Fruit fly (Drosophila melanogaster) whole organism, embryonic: ENCODE data around the gene schlank.

ENCODE experiments used
- ATbp ChIP-seq: fragments of 200-800 bp; sonication (Bioruptor generic); optimal IDR thresholded peaks from 2 replicates; lab custom pipeline; 2017; ENCODE audit warnings: missing biosample characterization, mild to moderate bottlenecking, missing genetic modification characterization, missing genetic modification reagents
- CG10543 ChIP-seq: fragments of 200-800 bp; sonication (Bioruptor generic); optimal IDR thresholded peaks from 3 replicates; lab custom pipeline; 2017; ENCODE audit warnings: missing biosample characterization, mild to moderate bottlenecking, missing genetic modification characterization, moderate library complexity
- CG11696 ChIP-seq: fragments of 200-800 bp; sonication (Bioruptor generic); IDR thresholded peaks from 2 replicates; pipeline ENCODE4 v1.3.6; 2022; ENCODE audit warnings: missing biosample characterization, missing genetic modification characterization
- CG13296 ChIP-seq: fragments of 200-800 bp; sonication (Bioruptor generic); optimal IDR thresholded peaks from 3 replicates; lab custom pipeline; 2018; ENCODE audit warnings: missing biosample characterization, mild to moderate bottlenecking, missing genetic modification characterization
- CG2199 ChIP-seq: fragments of 200-800 bp; sonication (Bioruptor generic); IDR thresholded peaks from 3 replicates; pipeline ENCODE4 v1.3.6; 2022; ENCODE audit warnings: missing biosample characterization, missing genetic modification characterization
- CG31365 ChIP-seq: fragments of 200-800 bp; sonication (Bioruptor generic); optimal IDR thresholded peaks from 2 replicates; lab custom pipeline; 2018; ENCODE audit warnings: missing biosample characterization, mild to moderate bottlenecking, missing genetic modification characterization
- CG3281 ChIP-seq: fragments of 200-800 bp; sonication (Bioruptor generic); optimal IDR thresholded peaks from 3 replicates; lab custom pipeline; 2017; ENCODE audit warnings: missing biosample characterization, mild to moderate bottlenecking, missing genetic modification characterization
- CG34376 ChIP-seq: fragments of 200-800 bp; sonication (Bioruptor generic); optimal IDR thresholded peaks from 2 replicates; lab custom pipeline; 2018; ENCODE audit warnings: missing biosample characterization, mild to moderate bottlenecking, missing genetic modification characterization
- CG6813 ChIP-seq: fragments of 200-800 bp; sonication (Bioruptor generic); optimal IDR thresholded peaks from 2 replicates; lab custom pipeline; 2017; ENCODE audit warnings: missing biosample characterization, missing genetic modification characterization, mild to moderate bottlenecking, moderate library complexity, missing genetic modification reagents
- CG7987 ChIP-seq: fragments of 200-800 bp; sonication (Bioruptor generic); optimal IDR thresholded peaks from 2 replicates; lab custom pipeline; 2018; ENCODE audit warnings: missing biosample characterization, mild to moderate bottlenecking, missing genetic modification characterization, moderate library complexity
- CG8924 ChIP-seq: fragments of 200-800 bp; optimal IDR thresholded peaks from 3 replicates; lab custom pipeline; 2019; ENCODE audit warnings: missing biosample characterization, mild to moderate bottlenecking, missing genetic modification characterization, moderate library complexity
- CTCF ChIP-seq: fragments of 200-800 bp; sonication (Bioruptor generic); optimal IDR thresholded peaks from 2 replicates; lab custom pipeline; 2017; ENCODE audit warnings: missing biosample characterization, mild to moderate bottlenecking, missing genetic modification characterization, moderate library complexity
- CrebB ChIP-seq: fragments of 200-800 bp; sonication (Bioruptor generic); optimal IDR thresholded peaks from 3 replicates; lab custom pipeline; 2018; ENCODE audit warnings: missing biosample characterization, mild to moderate bottlenecking, missing genetic modification characterization
- D19B ChIP-seq: fragments of 200-800 bp; sonication (Bioruptor generic); optimal IDR thresholded peaks from 2 replicates; lab custom pipeline; 2017; ENCODE audit warnings: missing biosample characterization, mild to moderate bottlenecking, missing genetic modification characterization
- Fer1 ChIP-seq: fragments of 200-800 bp; sonication (Bioruptor generic); optimal IDR thresholded peaks from 2 replicates; lab custom pipeline; 2017; ENCODE audit warnings: missing biosample characterization, mild to moderate bottlenecking, missing genetic modification characterization
- Gsc ChIP-seq: fragments of 200-800 bp; sonication (Bioruptor generic); IDR thresholded peaks from 2 replicates; pipeline ENCODE4 v1.3.6; 2022; ENCODE audit warnings: missing biosample characterization, missing genetic modification characterization
- HHEX ChIP-seq: fragments of 200-800 bp; sonication (Bioruptor generic); optimal IDR thresholded peaks from 3 replicates; lab custom pipeline; 2017; ENCODE audit warnings: missing biosample characterization, mild to moderate bottlenecking, missing genetic modification characterization, missing genetic modification reagents
- Med ChIP-seq: fragments of 200-800 bp; sonication (Bioruptor generic); peaks from one replicate; lab custom pipeline; 2016; ENCODE audit warnings: missing biosample characterization, missing genetic modification characterization, mild to moderate bottlenecking, inconsistent platforms, moderate library complexity
- Sox102F ChIP-seq: fragments of 200-800 bp; sonication (Bioruptor generic); optimal IDR thresholded peaks from 2 replicates; lab custom pipeline; 2018; ENCODE audit warnings: missing biosample characterization, mild to moderate bottlenecking, missing genetic modification characterization, moderate library complexity
- Xrp1 ChIP-seq: fragments of 200-800 bp; sonication (Bioruptor generic); IDR thresholded peaks from 2 replicates; pipeline ENCODE4 v1.3.6; 2022; ENCODE audit warnings: missing biosample characterization, missing genetic modification characterization
- ab ChIP-seq: fragments of 200-800 bp; sonication (Bioruptor generic); optimal IDR thresholded peaks from 2 replicates; lab custom pipeline; 2016; ENCODE audit warnings: missing biosample characterization, missing genetic modification characterization
- bcd ChIP-seq: fragments of 200-800 bp; sonication (Bioruptor generic); optimal IDR thresholded peaks from 2 replicates; lab custom pipeline; 2017; ENCODE audit warnings: missing biosample characterization, mild to moderate bottlenecking, missing genetic modification characterization
- bsh ChIP-seq, 2 experiments: fragments of 200-800 bp; sonication (Bioruptor generic); optimal IDR thresholded peaks; 2 replicates each; lab custom pipeline; 2017 to 2018; ENCODE audit warnings: mild to moderate bottlenecking in 2 of 2, missing biosample characterization in 2 of 2, missing genetic modification characterization in 2 of 2, moderate library complexity in 1 of 2
- cad ChIP-seq: fragments of >200 bp; optimal IDR thresholded peaks from 2 replicates; lab custom pipeline; 2017; ENCODE audit warnings: missing biosample characterization, missing genetic modification characterization
- cg ChIP-seq: fragments of 200-800 bp; sonication (Bioruptor generic); optimal IDR thresholded peaks from 3 replicates; lab custom pipeline; 2019; ENCODE audit warnings: missing biosample characterization, mild to moderate bottlenecking, missing genetic modification characterization, moderate library complexity
- chinmo ChIP-seq: fragments of 200-800 bp; sonication (Bioruptor generic); IDR thresholded peaks from 4 replicates; pipeline ENCODE4 v1.3.6; 2022; ENCODE audit warnings: missing biosample characterization, missing genetic modification characterization; ENCODE audit not compliant: partially characterized antibody
- ci ChIP-seq: fragments of 200-800 bp; sonication (Bioruptor generic); IDR thresholded peaks from 3 replicates; pipeline ENCODE4 v1.3.6; 2022; ENCODE audit warnings: missing biosample characterization, missing genetic modification characterization
- crc ChIP-seq: fragments of 200-800 bp; sonication (Bioruptor generic); optimal IDR thresholded peaks from 2 replicates; lab custom pipeline; 2016; ENCODE audit warnings: missing biosample characterization, missing genetic modification characterization
- cwo ChIP-seq: fragments of 200-800 bp; sonication (Bioruptor generic); optimal IDR thresholded peaks from 3 replicates; lab custom pipeline; 2017; ENCODE audit warnings: missing biosample characterization, missing genetic modification characterization, mild to moderate bottlenecking, moderate library complexity, missing genetic modification reagents
- dimm ChIP-seq: fragments of 200-800 bp; sonication (Bioruptor generic); IDR thresholded peaks from 2 replicates; pipeline ENCODE4 v1.3.6; 2022; ENCODE audit warnings: missing biosample characterization, missing genetic modification characterization
- dysf ChIP-seq: fragments of 200-800 bp; sonication (Bioruptor generic); IDR thresholded peaks from 3 replicates; pipeline ENCODE4 v1.3.6; 2022; ENCODE audit warnings: missing biosample characterization, missing genetic modification characterization
- fd3F ChIP-seq: fragments of 200-800 bp; sonication (Bioruptor generic); optimal IDR thresholded peaks from 2 replicates; lab custom pipeline; 2018; ENCODE audit warnings: missing biosample characterization, mild to moderate bottlenecking, missing genetic modification characterization, moderate library complexity
- grau ChIP-seq: fragments of 200-800 bp; optimal IDR thresholded peaks from 3 replicates; lab custom pipeline; 2019; ENCODE audit warnings: missing biosample characterization, mild to moderate bottlenecking, missing genetic modification characterization, moderate library complexity
- grn ChIP-seq: fragments of 200-800 bp; sonication (Bioruptor generic); optimal IDR thresholded peaks from 3 replicates; lab custom pipeline; 2017; ENCODE audit warnings: missing biosample characterization, missing genetic modification characterization
- lab ChIP-seq: fragments of 200-800 bp; sonication (Bioruptor generic); optimal IDR thresholded peaks from 3 replicates; lab custom pipeline; 2017; ENCODE audit warnings: missing biosample characterization, missing genetic modification characterization, mild to moderate bottlenecking, moderate library complexity, missing genetic modification reagents
- mirr ChIP-seq: fragments of 200-800 bp; sonication (Bioruptor generic); optimal IDR thresholded peaks from 3 replicates; lab custom pipeline; 2018; ENCODE audit warnings: missing biosample characterization, mild to moderate bottlenecking, missing genetic modification characterization
- onecut ChIP-seq: fragments of 200-800 bp; sonication (Bioruptor generic); IDR thresholded peaks from 2 replicates; pipeline ENCODE4 v1.3.6; 2022; ENCODE audit warnings: missing biosample characterization, missing genetic modification characterization
- pan ChIP-seq, 4 experiments: fragments of >200 bp in 3 of 4; fragments of 200-800 bp in 1 of 4; sonication (Bioruptor generic) in 1 of 4; optimal IDR thresholded peaks in 3 of 4; IDR thresholded peaks in 1 of 4; 2 replicates each; pipeline versions ENCODE4 v1.3.6 to Lab custom; 2017 to 2022; ENCODE audit warnings: missing biosample characterization in 2 of 4, missing genetic modification characterization in 2 of 4, mixed read lengths in 1 of 4
- pfk ChIP-seq: fragments of 200-800 bp; sonication (Bioruptor generic); optimal IDR thresholded peaks from 2 replicates; lab custom pipeline; 2018; ENCODE audit warnings: missing biosample characterization, mild to moderate bottlenecking, missing genetic modification characterization, moderate library complexity
- pros ChIP-seq: fragments of 200-800 bp; sonication (Bioruptor generic); optimal IDR thresholded peaks from 3 replicates; lab custom pipeline; 2019; ENCODE audit warnings: missing biosample characterization, mild to moderate bottlenecking, missing genetic modification characterization, moderate library complexity
- row ChIP-seq: fragments of 200-800 bp; sonication (Bioruptor generic); IDR thresholded peaks from 3 replicates; pipeline ENCODE4 v1.3.6; 2022; ENCODE audit warnings: missing biosample characterization, missing genetic modification characterization
- salm ChIP-seq: fragments of 200-800 bp; sonication (Bioruptor generic); optimal IDR thresholded peaks from 2 replicates; lab custom pipeline; 2018; ENCODE audit warnings: missing biosample characterization, mild to moderate bottlenecking, missing genetic modification characterization
- schlank ChIP-seq: fragments of 200-800 bp; sonication (Bioruptor generic); optimal IDR thresholded peaks from 2 replicates; lab custom pipeline; 2018; ENCODE audit warnings: missing biosample characterization, mild to moderate bottlenecking, missing genetic modification characterization
- sens ChIP-seq: fragments of 200-800 bp; sonication (Bioruptor generic); peaks from one replicate; lab custom pipeline; 2016; ENCODE audit warnings: missing biosample characterization, missing genetic modification characterization
- slp2 ChIP-seq: fragments of 200-800 bp; sonication (Bioruptor generic); optimal IDR thresholded peaks from 2 replicates; lab custom pipeline; 2016; ENCODE audit warnings: missing biosample characterization, missing genetic modification characterization
- stc ChIP-seq: fragments of 200-800 bp; sonication (Bioruptor generic); IDR thresholded peaks from 2 replicates; pipeline ENCODE4 v1.3.6; 2022; ENCODE audit warnings: missing biosample characterization, missing genetic modification characterization
- sug ChIP-seq: fragments of 200-800 bp; optimal IDR thresholded peaks from 2 replicates; lab custom pipeline; 2019; ENCODE audit warnings: missing biosample characterization, mild to moderate bottlenecking, missing genetic modification characterization, moderate library complexity
- twi ChIP-seq: fragments of 200-800 bp; optimal IDR thresholded peaks from 2 replicates; lab custom pipeline; 2019; ENCODE audit warnings: missing biosample characterization, mild to moderate bottlenecking, missing genetic modification characterization, moderate library complexity
- vnd ChIP-seq: fragments of 200-800 bp; sonication (Bioruptor generic); IDR thresholded peaks from 3 replicates; pipeline ENCODE4 v1.3.6; 2022; ENCODE audit warnings: missing biosample characterization, missing genetic modification characterization; ENCODE audit not compliant: partially characterized antibody
- zen ChIP-seq: fragments of 200-800 bp; sonication (Bioruptor generic); optimal IDR thresholded peaks from 3 replicates; lab custom pipeline; 2018; ENCODE audit warnings: missing biosample characterization, mild to moderate bottlenecking, missing genetic modification characterization, moderate library complexity

Gene schlank

dm6 chrX:6253701-6254100 lies 13.3 kb downstream of the schlank start (continued):
- TF ChIP-seq CG11696 (GFP tag; lab: Robert Waterston, UW) (0 out of 2 replicates have a peak, but pooled peaks have one; percentile 49), CrebB (tag; lab: Kevin White, UChicago) (peak; percentile 8), lab (peak; percentile 7), dimm (no peak), chinmo (0 out of 4 replicates have a peak, but pooled peaks have one; percentile 38), onecut (GFP tag; lab: Robert Waterston, UW) (peak; percentile 29), sens (GFP tag; lab: Kevin White, UChicago) (peak; percentile 83), Gsc (GFP tag; lab: Robert Waterston, UW) (no peak), Fer1 (peak; percentile 0), CTCF (GFP tag; lab: Kevin White, UChicago) (peak; percentile 90), bcd (GFP tag; lab: Kevin White, UChicago) (no peak), CG7987 (GFP tag; lab: Kevin White, UChicago) (peak; percentile 11), zen (tag; lab: Kevin White, UChicago) (peak; percentile 57), cg (GFP tag; lab: Kevin White, UChicago) (peak; percentile 40), CG10543 (GFP tag; lab: Kevin White, UChicago) (peak; percentile 16), salm (peak; percentile 27), ATbp (GFP tag; lab: Kevin White, UChicago) (peak; percentile 54), CG13296 (GFP tag; lab: Kevin White, UChicago) (peak; percentile 13), twi (tag; lab: Kevin White, UChicago) (no peak), pfk (GFP tag; lab: Kevin White, UChicago) (no peak), grau (tag; lab: Kevin White, UChicago) (no peak), pan (optimal IDR thresholded peaks at IDR 0.05; lab: Kevin White, UChicago) (no peak), pan (GFP tag; optimal IDR thresholded peaks at IDR 0.05 in 1 of 2, IDR thresholded peaks at IDR 0.05 in 1 of 2) (no peak), pros (no peak), CG3281 (GFP tag; lab: Kevin White, UChicago) (peak; percentile 5), crc (GFP tag; lab: Kevin White, UChicago) (no peak), HHEX (peak; percentile 44), cad (GFP tag; lab: Kevin White, UChicago) (no peak), fd3F (GFP tag; lab: Kevin White, UChicago) (peak; percentile 16), CG6813 (GFP tag; lab: Kevin White, UChicago) (peak; percentile 8), Sox102F (GFP tag; lab: Kevin White, UChicago) (peak; percentile 12), Xrp1 (no peak), bsh (GFP tag; optimal IDR thresholded peaks at IDR 0.05; lab: Kevin White, UChicago) (peak in 1 of 2 experiments; percentile 19), CG8924 (no peak), CG2199 (GFP tag; lab: Robert Waterston, UW) (no peak), ab (GFP tag; lab: Kevin White, UChicago) (no peak), CG31365 (no peak)

- TF ChIP-seq mirr: peak; percentile 70
- TF ChIP-seq schlank (tag; lab: Kevin White, UChicago): peak; percentile 6
- peak; percentile 39 for TF ChIP-seq grn (GFP tag; lab: Kevin White, UChicago)
- TF ChIP-seq vnd (GFP tag; lab: Robert Waterston, UW): 0 out of 3 replicates have a peak, but pooled peaks have one; percentile 15
- 0 out of 3 replicates have a peak, but pooled peaks have one; percentile 12 for TF ChIP-seq ci (GFP tag; lab: Robert Waterston, UW)
- TF ChIP-seq CG34376 (GFP tag; lab: Kevin White, UChicago): peak; percentile 60
- TF ChIP-seq slp2 (GFP tag; lab: Kevin White, UChicago): no peak
- peak; percentile 87 for TF ChIP-seq D19B
- TF ChIP-seq Med (GFP tag; lab: Kevin White, UChicago): peak; percentile 5
- no peak for TF ChIP-seq dysf
- no peak for TF ChIP-seq grau (tag; lab: Kevin White, UChicago)
- peak; percentile 11 for TF ChIP-seq sug
- peak; percentile 1 for TF ChIP-seq cwo (GFP tag; lab: Kevin White, UChicago)
- TF ChIP-seq row (GFP tag; lab: Robert Waterston, UW): peak; percentile 52; the same call in 2 of the 3 replicates
- peak; percentile 8; the same call in 1 of the 2 replicates for TF ChIP-seq stc (GFP tag; lab: Robert Waterston, UW)
These were observed 14.0 kb downstream of the schlank start for dm6 chrX:6252897-6253540.
